Fruit fly (Drosophila melanogaster): ENCODE measurements around the gene loqs.

Gene loqs

dm6 chr2L:13399565-13399964 lies 17.1 kb downstream of the loqs start (continued):
- no peak for TF ChIP-seq Smox (GFP tag; optimal IDR thresholded peaks at IDR 0.05)
- TF ChIP-seq CG11762 (GFP tag; optimal IDR thresholded peaks at IDR 0.05; ENCODE audit: insufficient read depth) = no peak
- TF ChIP-seq svp (GFP tag) = peak; percentile 29
- peak; percentile 30 for TF ChIP-seq CG3919 (GFP tag; optimal IDR thresholded peaks at IDR 0.05)
- TF ChIP-seq cyc (GFP tag; optimal IDR thresholded peaks at IDR 0.05) = no peak
- TF ChIP-seq CG16779 (tag; optimal IDR thresholded peaks at IDR 0.05) = no peak
- no peak for TF ChIP-seq Blimp-1 (GFP tag; optimal IDR thresholded peaks at IDR 0.05)
- TF ChIP-seq CG32006 (GFP tag; optimal IDR thresholded peaks at IDR 0.05) = peak; percentile 51
- TF ChIP-seq Sox14 (GFP tag; optimal IDR thresholded peaks at IDR 0.05) = peak; percentile 5
- peak; percentile 18 for TF ChIP-seq achi (GFP tag; optimal IDR thresholded peaks at IDR 0.05)
- peak; percentile 37 for TF ChIP-seq Hr4 (GFP tag; optimal IDR thresholded peaks at IDR 0.05)
- no peak for TF ChIP-seq Ets21C (GFP tag; optimal IDR thresholded peaks at IDR 0.05)
- peak; percentile 59 for TF ChIP-seq Eip78C (GFP tag)
- no peak for TF ChIP-seq CG34406 (GFP tag; optimal IDR thresholded peaks at IDR 0.05)
- peak; percentile 52; the same call in 1 of the 3 replicates for TF ChIP-seq CG8119 (GFP tag; IDR thresholded peaks at IDR 0.05)
- no peak for TF ChIP-seq CG6792 (GFP tag; optimal IDR thresholded peaks at IDR 0.05)
- TF ChIP-seq Eip75B (GFP tag; optimal IDR thresholded peaks at IDR 0.05) = no peak
- peak; percentile 16 for TF ChIP-seq acj6 (GFP tag; optimal IDR thresholded peaks at IDR 0.05)
- no peak for TF ChIP-seq dac (GFP tag; optimal IDR thresholded peaks at IDR 0.05)
- TF ChIP-seq Hr39 (GFP tag; optimal IDR thresholded peaks at IDR 0.05) = no peak
- no peak for TF ChIP-seq fd59A (GFP tag; optimal IDR thresholded peaks at IDR 0.05)
- no peak for TF ChIP-seq salr (GFP tag; optimal IDR thresholded peaks at IDR 0.05)
- peak; percentile 54 for TF ChIP-seq CG15336 (GFP tag; IDR thresholded peaks at IDR 0.05)
- TF ChIP-seq CG31627 (GFP tag; optimal IDR thresholded peaks at IDR 0.05) = no peak
- TF ChIP-seq CG4318 (GFP tag; optimal IDR thresholded peaks at IDR 0.05) = no peak
- peak; percentile 27 for TF ChIP-seq OdsH (GFP tag; optimal IDR thresholded peaks at IDR 0.05)
- TF ChIP-seq Ets96B (tag; optimal IDR thresholded peaks at IDR 0.05) = no peak
- TF ChIP-seq Lpt (GFP tag; optimal IDR thresholded peaks at IDR 0.05) = no peak
- TF ChIP-seq esn (GFP tag; optimal IDR thresholded peaks at IDR 0.05) = no peak
- TF ChIP-seq Met (GFP tag; optimal IDR thresholded peaks at IDR 0.05) = no peak
- no peak for TF ChIP-seq Eip93F (GFP tag; optimal IDR thresholded peaks at IDR 0.05)

dm6 chr2L:13411566-13411965 lies 29.1 kb downstream of the loqs start, which contains the start of gene Vm34Ca:
TSS of gene Vm34Ca (minus strand) at chr2L:13411631.
- TF ChIP-seq svp (GFP tag) (no peak), Sox102F (GFP tag; optimal IDR thresholded peaks at IDR 0.05) (no peak), CG7368 (GFP tag; optimal IDR thresholded peaks at IDR 0.05) (no peak), lz (GFP tag; optimal IDR thresholded peaks at IDR 0.05) (no peak), CG16779 (tag; optimal IDR thresholded peaks at IDR 0.05) (no peak), Lpt (GFP tag; optimal IDR thresholded peaks at IDR 0.05) (no peak), dsx (GFP tag; optimal IDR thresholded peaks at IDR 0.05; ENCODE audit: poor library complexity, severe bottlenecking) (no peak), net (GFP tag; optimal IDR thresholded peaks at IDR 0.05) (no peak), CG6808 (GFP tag; optimal IDR thresholded peaks at IDR 0.05) (no peak), Eip75B (GFP tag; optimal IDR thresholded peaks at IDR 0.05) (no peak), CG8319 (GFP tag; optimal IDR thresholded peaks at IDR 0.05) (no peak)

dm6 chr2L:13412219-13412618 lies 29.8 kb downstream of the loqs start, which contains the start of gene Flad2:
TSS of gene Flad2 (plus strand) at chr2L:13412519.
- no peak for TF ChIP-seq Eip78C (GFP tag)
- TF ChIP-seq CG10631 (GFP tag; optimal IDR thresholded peaks at IDR 0.05) = no peak
- TF ChIP-seq CG6808 (GFP tag; optimal IDR thresholded peaks at IDR 0.05) = no peak
- TF ChIP-seq CG8632 (GFP tag; optimal IDR thresholded peaks at IDR 0.05) = no peak
- TF ChIP-seq Lpt (GFP tag; optimal IDR thresholded peaks at IDR 0.05) = no peak
- no peak for TF ChIP-seq Sox102F (GFP tag; optimal IDR thresholded peaks at IDR 0.05)
- TF ChIP-seq Blimp-1 (GFP tag; optimal IDR thresholded peaks at IDR 0.05) = no peak
- TF ChIP-seq spab (GFP tag; optimal IDR thresholded peaks at IDR 0.05) = no peak
- no peak for TF ChIP-seq fkh (GFP tag; optimal IDR thresholded peaks at IDR 0.05)
